Fruit fly (Drosophila melanogaster): ENCODE data around the gene RnrL.

Gene RnrL

dm6 chr2L:10292066-10292560, 35.6 kb downstream of the RnrL start, which contains the start of gene Ufd4 (continued):
- TF ChIP-seq grau (tag; optimal IDR thresholded peaks at IDR 0.05) (no peak), CG1233 (GFP tag; optimal IDR thresholded peaks at IDR 0.05) (peak; percentile 46), fd96Cb (tag; optimal IDR thresholded peaks at IDR 0.05) (peak; percentile 56), CG11398 (GFP tag; optimal IDR thresholded peaks at IDR 0.05) (peak; percentile 57), Hmr (GFP tag; optimal IDR thresholded peaks at IDR 0.05) (no peak), CG8281 (tag; optimal IDR thresholded peaks at IDR 0.05) (no peak), CG10431 (GFP tag; optimal IDR thresholded peaks at IDR 0.05) (no peak), CG2129 (GFP tag; IDR thresholded peaks at IDR 0.05; ENCODE audit: partially characterized antibody) (no peak), repo (GFP tag; optimal IDR thresholded peaks at IDR 0.05) (peak; percentile 25), CG18476 (GFP tag; optimal IDR thresholded peaks at IDR 0.05) (peak; percentile 69), CTCF (GFP tag; optimal IDR thresholded peaks at IDR 0.05) (no peak), gsb-n (tag; optimal IDR thresholded peaks at IDR 0.05) (no peak), org-1 (GFP tag; optimal IDR thresholded peaks at IDR 0.05) (peak; percentile 1), en (GFP tag; optimal IDR thresholded peaks at IDR 0.05) (no peak), emc (GFP tag; optimal IDR thresholded peaks at IDR 0.05) (peak; percentile 5), Gsc (GFP tag; IDR thresholded peaks at IDR 0.05) (no peak), CG15479 (GFP tag; optimal IDR thresholded peaks at IDR 0.05) (no peak), CG42726 (GFP tag; IDR thresholded peaks at IDR 0.05; ENCODE audit: partially characterized antibody) (no peak), CG12659 (GFP tag; optimal IDR thresholded peaks at IDR 0.05) (peak; percentile 79), CG2202 (tag; optimal IDR thresholded peaks at IDR 0.05) (peak; percentile 0), Hr3 (GFP tag; optimal IDR thresholded peaks at IDR 0.05) (peak; percentile 30), dpn (GFP tag; optimal IDR thresholded peaks at IDR 0.05) (peak; percentile 66 to 76), CG10654 (GFP tag; optimal IDR thresholded peaks at IDR 0.05) (peak; percentile 27), Dref (GFP tag; IDR thresholded peaks at IDR 0.05) (peak; percentile 81), CG9609 (GFP tag; optimal IDR thresholded peaks at IDR 0.05) (peak; percentile 16), ind (GFP tag; optimal IDR thresholded peaks at IDR 0.05) (peak; percentile 63), CG18011 (GFP tag; optimal IDR thresholded peaks at IDR 0.05) (peak; percentile 19), CG13424 (tag; optimal IDR thresholded peaks at IDR 0.05) (peak; percentile 73), bigmax (GFP tag; optimal IDR thresholded peaks at IDR 0.05) (no peak), dan (GFP tag; IDR thresholded peaks at IDR 0.05) (no peak), CG3065 (GFP tag; optimal IDR thresholded peaks at IDR 0.05) (no peak), jumu (GFP tag; optimal IDR thresholded peaks at IDR 0.05) (peak; percentile 36), lilli (GFP tag; optimal IDR thresholded peaks at IDR 0.05) (no peak), CG16863 (GFP tag; optimal IDR thresholded peaks at IDR 0.05) (peak; percentile 63), CG12155 (GFP tag; optimal IDR thresholded peaks at IDR 0.05) (peak; percentile 57), Fer1 (GFP tag; optimal IDR thresholded peaks at IDR 0.05) (peak; percentile 76), CG12391 (tag; optimal IDR thresholded peaks at IDR 0.05) (peak; percentile 82), tio (GFP tag; optimal IDR thresholded peaks at IDR 0.05) (no peak), Fer3 (tag; optimal IDR thresholded peaks at IDR 0.05) (no peak), nerfin-2 (GFP tag; IDR thresholded peaks at IDR 0.05; ENCODE audit: partially characterized antibody) (no peak), croc (GFP tag; conservative IDR thresholded peaks at IDR 0.05) (no peak), Meics (GFP tag; optimal IDR thresholded peaks at IDR 0.05) (no peak), Six4 (GFP tag; optimal IDR thresholded peaks at IDR 0.05) (peak; percentile 29), gcm (GFP tag; optimal IDR thresholded peaks at IDR 0.05) (no peak), onecut (GFP tag; IDR thresholded peaks at IDR 0.05) (peak; percentile 93), Nf-YC (tag; optimal IDR thresholded peaks at IDR 0.05) (peak; percentile 78), CG12299 (tag; optimal IDR thresholded peaks at IDR 0.05) (no peak), CG2678 (tag; optimal IDR thresholded peaks at IDR 0.05) (no peak), CG2116 (GFP tag; optimal IDR thresholded peaks at IDR 0.05) (peak; percentile 43), Atf-2 (GFP tag; optimal IDR thresholded peaks at IDR 0.05) (peak; percentile 27), az2 (GFP tag; optimal IDR thresholded peaks at IDR 0.05) (peak; percentile 72)

Data from whole organism, embryonic.